Worm (Caenorhabditis elegans) whole organism, early embryonic: Measurements from ENCODE around the gene F52G3.1.

Source experiments
- F13C5.2 ChIP-seq: sonication (generic microtip); optimal IDR thresholded peaks from 2 replicates; lab custom pipeline; 2017; ENCODE audit warnings: mild to moderate bottlenecking, missing genetic modification characterization, inconsistent platforms, missing compliant biosample characterization
- ama-1 ChIP-seq: fragments of 150-350 bp; optimal IDR thresholded peaks from 2 replicates; lab custom pipeline; 2014
- ets-7 ChIP-seq: sonication (generic microtip); optimal IDR thresholded peaks from 2 replicates; lab custom pipeline; 2016; ENCODE audit warnings: missing genotype, missing genetic modification characterization, missing compliant biosample characterization
- flt-1 ChIP-seq: fragments of 200-800 bp; sonication (Bioruptor generic); IDR thresholded peaks from 2 replicates; pipeline ENCODE4 v1.3.6; 2022; ENCODE audit warnings: missing genetic modification characterization, missing compliant biosample characterization
- hmg-4 ChIP-seq: fragments of 200-800 bp; sonication (Bioruptor generic); optimal IDR thresholded peaks from 2 replicates; lab custom pipeline; 2018; ENCODE audit warnings: mild to moderate bottlenecking, missing genetic modification characterization, missing compliant biosample characterization
- pes-1 ChIP-seq: fragments of 200-800 bp; sonication (Bioruptor generic); IDR thresholded peaks from 2 replicates; pipeline ENCODE4 v1.3.6; 2022; ENCODE audit warnings: missing genetic modification reagents, missing genetic modification characterization, missing compliant biosample characterization
- scrt-1 ChIP-seq: fragments of 200-800 bp; sonication (Bioruptor generic); IDR thresholded peaks from 2 replicates; pipeline ENCODE4 v1.3.6; 2022; ENCODE audit warnings: missing genetic modification characterization, missing compliant biosample characterization
- tbx-37 ChIP-seq: fragments of 200-800 bp; sonication (Bioruptor generic); conservative IDR thresholded peaks from 2 replicates; pipeline ENCODE4 v1.3.6; 2022; ENCODE audit warnings: missing genetic modification reagents, missing genetic modification characterization, missing compliant biosample characterization
- tra-4 ChIP-seq: sonication (generic microtip); optimal IDR thresholded peaks from 2 replicates; lab custom pipeline; 2017; ENCODE audit warnings: missing genetic modification characterization, missing compliant biosample characterization

- TF ChIP-seq flt-1 (GFP tag; lab: Robert Waterston, UW) (no peak), ama-1 (lab: Kevin White, UChicago) (no peak), hmg-4 (GFP tag; lab: Kevin White, UChicago) (no peak), pes-1 (no peak), tbx-37 (GFP tag; lab: Robert Waterston, UW) (no peak), tra-4 (tag; lab: Kevin White, UChicago) (no peak), F13C5.2 (tag; lab: Kevin White, UChicago) (no peak), ets-7 (tag; lab: Kevin White, UChicago) (no peak), scrt-1 (GFP tag; lab: Robert Waterston, UW) (no peak)
These were observed 55.4 kb downstream of the F52G3.1 start for ce11 chrX:17019098-17019497.
